Worm (Caenorhabditis elegans) whole organism, L4 larva: Measurements from ENCODE around the gene F43C1.7.

Experiments used
- F10B5.3 ChIP-seq: sonication (generic microtip); optimal IDR thresholded peaks from 2 replicates; lab custom pipeline; 2016; ENCODE audit warnings: mild to moderate bottlenecking, missing genetic modification characterization, missing compliant biosample characterization
- F37D6.2 ChIP-seq: sonication (generic microtip); optimal IDR thresholded peaks from 2 replicates; lab custom pipeline; 2016; ENCODE audit warnings: mild to moderate bottlenecking, missing genetic modification characterization, missing compliant biosample characterization
- R02D3.7 ChIP-seq: fragments of 150-350 bp; sonication (generic microtip); optimal IDR thresholded peaks from 3 replicates; lab custom pipeline; 2014; ENCODE audit warnings: missing biosample characterization, missing genetic modification characterization
- Y105C5A.15 ChIP-seq: fragments of 200-800 bp; sonication (Bioruptor generic); IDR thresholded peaks from 2 replicates; pipeline ENCODE4 v1.3.6; 2022; ENCODE audit warnings: missing genetic modification characterization, missing compliant biosample characterization
- ZK337.2 ChIP-seq: fragments of 200-800 bp; sonication (Bioruptor generic); IDR thresholded peaks from 2 replicates; pipeline ENCODE4 v1.3.6; 2022; ENCODE audit warnings: missing genetic modification reagents, missing genetic modification characterization, missing compliant biosample characterization
- ZK546.5 ChIP-seq, 2 experiments: sonication (generic microtip); optimal IDR thresholded peaks; 2 replicates each; lab custom pipeline; 2017; ENCODE audit warnings: missing biosample characterization in 2 of 2, missing genetic modification characterization in 2 of 2
- aha-1 ChIP-seq: fragments of 150-350 bp; peaks from one replicate; lab custom pipeline; 2014; ENCODE audit warnings: missing biosample characterization, missing genetic modification characterization
- ama-1 ChIP-seq: fragments of 150-350 bp; optimal IDR thresholded peaks from 2 replicates; lab custom pipeline; 2014; ENCODE audit warnings: inconsistent platforms, mixed read lengths
- arid-1 ChIP-seq: fragments of 200-800 bp; sonication (Bioruptor generic); conservative IDR thresholded peaks from 2 replicates; pipeline ENCODE4 v1.3.6; 2022; ENCODE audit warnings: missing genetic modification reagents, missing genetic modification characterization, missing compliant biosample characterization
- ceh-32 ChIP-seq: sonication (generic microtip); optimal IDR thresholded peaks from 2 replicates; lab custom pipeline; 2016; ENCODE audit warnings: mild to moderate bottlenecking, missing genetic modification characterization, missing compliant biosample characterization; ENCODE audit not compliant: poor library complexity
- ceh-44 ChIP-seq: fragments of 200-800 bp; sonication (Bioruptor generic); IDR thresholded peaks from 2 replicates; pipeline ENCODE4 v1.3.6; 2022; ENCODE audit warnings: missing genetic modification reagents, missing genetic modification characterization, missing compliant biosample characterization
- cey-2 ChIP-seq: sonication (generic microtip); optimal IDR thresholded peaks from 3 replicates; lab custom pipeline; 2017; ENCODE audit warnings: missing genetic modification characterization, mild to moderate bottlenecking, missing compliant biosample characterization, antibody characterized with exemption, borderline replicate concordance; ENCODE audit not compliant: insufficient read depth
- daf-12 ChIP-seq: fragments of 150-350 bp; optimal IDR thresholded peaks from 2 replicates; lab custom pipeline; 2014; ENCODE audit warnings: missing biosample characterization, missing genetic modification reagents, missing genetic modification characterization
- daf-16 ChIP-seq, 3 experiments: sonication (generic microtip); optimal IDR thresholded peaks; 2 replicates each; lab custom pipeline; 2016 to 2017; ENCODE audit warnings: missing genetic modification characterization in 3 of 3, missing genetic modification reagents in 3 of 3, mild to moderate bottlenecking in 2 of 3, missing compliant biosample characterization in 2 of 3, missing biosample characterization in 1 of 3, moderate library complexity in 1 of 3
- daf-8 ChIP-seq: fragments of 200-800 bp; sonication (Bioruptor generic); IDR thresholded peaks from 2 replicates; pipeline ENCODE4 v1.3.6; 2022; ENCODE audit warnings: missing genetic modification characterization, missing compliant biosample characterization
- dmd-6 ChIP-seq: fragments of 200-800 bp; sonication (Bioruptor generic); IDR thresholded peaks from 2 replicates; pipeline ENCODE4 v1.3.6; 2022; ENCODE audit warnings: missing genetic modification reagents, missing genetic modification characterization, missing compliant biosample characterization
- dpl-1 ChIP-seq: fragments of 150-350 bp; optimal IDR thresholded peaks from 2 replicates; lab custom pipeline; 2014; ENCODE audit warnings: missing biosample characterization, missing genetic modification reagents, missing genetic modification characterization
- dve-1 ChIP-seq: sonication (generic microtip); optimal IDR thresholded peaks from 2 replicates; lab custom pipeline; 2017; ENCODE audit warnings: antibody characterized with exemption, mild to moderate bottlenecking, missing genetic modification characterization, missing compliant biosample characterization; ENCODE audit not compliant: insufficient read depth
- egl-27 ChIP-seq: sonication (generic microtip); optimal IDR thresholded peaks from 3 replicates; lab custom pipeline; 2017; ENCODE audit warnings: missing biosample characterization, missing genetic modification reagents, missing genetic modification characterization
- hlh-11 ChIP-seq: fragments of 200-800 bp; sonication (Bioruptor generic); optimal IDR thresholded peaks from 2 replicates; lab custom pipeline; 2018; ENCODE audit warnings: mild to moderate bottlenecking, missing genetic modification characterization, missing compliant biosample characterization
- hmg-1.1 ChIP-seq: fragments of 200-800 bp; sonication (Bioruptor generic); IDR thresholded peaks from 2 replicates; pipeline ENCODE4 v1.3.6; 2022; ENCODE audit warnings: missing genetic modification reagents, missing genetic modification characterization, missing compliant biosample characterization
- jun-1 ChIP-seq: fragments of 150-350 bp; optimal IDR thresholded peaks from 2 replicates; lab custom pipeline; 2014; ENCODE audit warnings: missing biosample characterization, missing genetic modification reagents, missing genetic modification characterization
- lin-1 ChIP-seq: fragments of 200-800 bp; sonication (Bioruptor generic); IDR thresholded peaks from 2 replicates; pipeline ENCODE4 v1.3.6; 2022; ENCODE audit warnings: missing genetic modification reagents, missing genetic modification characterization, missing compliant biosample characterization
- lin-15B ChIP-seq: fragments of 150-350 bp; sonication (generic microtip); optimal IDR thresholded peaks from 3 replicates; lab custom pipeline; 2014; ENCODE audit warnings: missing biosample characterization, missing genetic modification characterization
- lin-38 ChIP-seq: fragments of 200-800 bp; sonication (Bioruptor generic); IDR thresholded peaks from 2 replicates; pipeline ENCODE4 v1.3.6; 2022; ENCODE audit warnings: missing genetic modification reagents, missing genetic modification characterization, missing compliant biosample characterization
- mdl-1 ChIP-seq, 2 experiments: fragments of 150-350 bp in 1 of 2; sonication (generic microtip) in 1 of 2; optimal IDR thresholded peaks; 2 replicates each; lab custom pipeline; 2014 to 2017; ENCODE audit warnings: missing biosample characterization in 2 of 2, missing genetic modification characterization in 2 of 2
- nhr-10 ChIP-seq: fragments of 150-350 bp; optimal IDR thresholded peaks from 2 replicates; lab custom pipeline; 2014; ENCODE audit warnings: missing biosample characterization, missing genetic modification characterization
- nhr-28 ChIP-seq: fragments of 150-350 bp; optimal IDR thresholded peaks from 2 replicates; lab custom pipeline; 2014; ENCODE audit warnings: missing biosample characterization, missing genetic modification characterization
- nhr-41 ChIP-seq: fragments of 200-800 bp; sonication (Bioruptor generic); IDR thresholded peaks from 2 replicates; pipeline ENCODE4 v1.3.6; 2022; ENCODE audit warnings: missing genetic modification reagents, missing genetic modification characterization, missing compliant biosample characterization
- nhr-42 ChIP-seq: fragments of 200-800 bp; sonication (Bioruptor generic); IDR thresholded peaks from 2 replicates; pipeline ENCODE4 v1.3.6; 2022; ENCODE audit warnings: missing genetic modification characterization, missing compliant biosample characterization
- nhr-6 ChIP-seq: fragments of 150-350 bp; optimal IDR thresholded peaks from 2 replicates; lab custom pipeline; 2014; ENCODE audit warnings: missing biosample characterization, missing genetic modification characterization
- nhr-76 ChIP-seq: fragments of 150-350 bp; optimal IDR thresholded peaks from 2 replicates; lab custom pipeline; 2014; ENCODE audit warnings: missing biosample characterization, missing genetic modification characterization
- nhr-77 ChIP-seq: fragments of 150-350 bp; optimal IDR thresholded peaks from 2 replicates; lab custom pipeline; 2014; ENCODE audit warnings: missing biosample characterization, missing genetic modification characterization
- pha-4 ChIP-seq, 2 experiments: fragments of 150-350 bp in 1 of 2; fragments of 200-800 bp in 1 of 2; sonication (Bioruptor generic) in 1 of 2; IDR thresholded peaks in 1 of 2; optimal IDR thresholded peaks in 1 of 2; 2 replicates each; pipeline versions ENCODE4 v1.3.6 to Lab custom; 2014 to 2022; ENCODE audit warnings: missing genetic modification characterization in 2 of 2, missing genetic modification reagents in 2 of 2, missing biosample characterization in 1 of 2, missing compliant biosample characterization in 1 of 2
- php-3 ChIP-seq: fragments of 200-800 bp; sonication (Bioruptor generic); IDR thresholded peaks from 2 replicates; pipeline ENCODE4 v1.3.6; 2022; ENCODE audit warnings: missing genetic modification reagents, missing genetic modification characterization, missing compliant biosample characterization
- rbr-2 ChIP-seq: sonication (generic microtip); optimal IDR thresholded peaks from 2 replicates; lab custom pipeline; 2016; ENCODE audit warnings: missing genotype, missing genetic modification characterization, missing compliant biosample characterization
- saeg-2 ChIP-seq: fragments of 200-800 bp; sonication (Bioruptor generic); IDR thresholded peaks from 2 replicates; pipeline ENCODE4 v1.3.6; 2022; ENCODE audit warnings: missing genetic modification reagents, missing genetic modification characterization, missing compliant biosample characterization
- sdz-12 ChIP-seq: fragments of 200-800 bp; sonication (Bioruptor generic); optimal IDR thresholded peaks from 2 replicates; lab custom pipeline; 2018; ENCODE audit warnings: mild to moderate bottlenecking, missing genetic modification characterization, missing compliant biosample characterization
- set-16 ChIP-seq: fragments of 200-800 bp; sonication (Bioruptor generic); IDR thresholded peaks from 2 replicates; pipeline ENCODE4 v1.3.6; 2022; ENCODE audit warnings: missing genetic modification reagents, missing genetic modification characterization, missing compliant biosample characterization
- snpc-1.2 ChIP-seq: fragments of 200-800 bp; sonication (Bioruptor generic); IDR thresholded peaks from 2 replicates; pipeline ENCODE4 v1.3.6; 2022; ENCODE audit warnings: missing genetic modification reagents, missing genetic modification characterization, missing compliant biosample characterization
- spr-1 ChIP-seq: sonication (generic microtip); optimal IDR thresholded peaks from 2 replicates; lab custom pipeline; 2016; ENCODE audit warnings: mild to moderate bottlenecking, missing genetic modification characterization, missing compliant biosample characterization
- unc-130 ChIP-seq: sonication (generic microtip); optimal IDR thresholded peaks from 2 replicates; lab custom pipeline; 2016; ENCODE audit warnings: missing genetic modification reagents, missing genetic modification characterization, missing compliant biosample characterization
- zfp-2 ChIP-seq: sonication (generic microtip); optimal IDR thresholded peaks from 2 replicates; lab custom pipeline; 2016; ENCODE audit warnings: mild to moderate bottlenecking, missing genetic modification characterization, missing compliant biosample characterization

The F43C1.7 gene

DNA sequence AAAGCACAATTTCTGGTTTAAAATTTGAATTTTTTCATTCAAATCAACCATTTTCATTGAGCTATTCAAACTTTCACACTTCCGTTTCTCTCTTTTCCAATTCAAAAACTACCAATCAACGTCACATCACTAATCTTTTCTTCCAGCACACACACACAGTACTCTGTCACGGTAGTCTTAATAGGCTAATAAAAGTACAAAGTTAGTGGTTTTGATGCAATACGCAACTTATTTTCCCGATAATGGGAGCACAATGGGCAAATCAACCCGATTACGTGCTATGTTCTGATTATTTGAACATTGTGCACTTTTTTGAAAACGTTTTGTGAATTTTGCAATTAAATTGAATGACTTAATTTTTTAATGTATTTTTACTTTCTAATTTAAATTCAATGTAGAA is 15.0 kb downstream of the F43C1.7 start (continued):
- TF ChIP-seq nhr-42 (GFP tag; lab: Robert Waterston, UW), result no peak
- TF ChIP-seq F37D6.2 (tag; lab: Kevin White, UChicago), result no peak
- no peak for TF ChIP-seq ceh-32 (tag; lab: Kevin White, UChicago)
- no peak for TF ChIP-seq daf-12 (tag; lab: Kevin White, UChicago)
- TF ChIP-seq hlh-11, result peak; percentile 51
- TF ChIP-seq nhr-41 (GFP tag; lab: Robert Waterston, UW), result no peak
- TF ChIP-seq saeg-2 (GFP tag; lab: Robert Waterston, UW), result no peak
- no peak for TF ChIP-seq Y105C5A.15
- no peak for TF ChIP-seq F10B5.3 (tag; lab: Kevin White, UChicago)
- TF ChIP-seq lin-38 (GFP tag; lab: Robert Waterston, UW), result no peak
- TF ChIP-seq R02D3.7 (tag; lab: Kevin White, UChicago), result no peak
- peak; percentile 31; the same call in 1 of the 2 replicates for TF ChIP-seq php-3
- TF ChIP-seq egl-27 (tag; lab: Kevin White, UChicago), result no peak
- no peak for TF ChIP-seq ZK546.5 (tag; optimal IDR thresholded peaks at IDR 0.05; lab: Kevin White, UChicago)
- TF ChIP-seq arid-1 (GFP tag; lab: Robert Waterston, UW), result no peak
- no peak for TF ChIP-seq nhr-6 (tag; lab: Kevin White, UChicago)
- peak; percentile 72; the same call in 1 of the 2 replicates for TF ChIP-seq dmd-6 (GFP tag; lab: Robert Waterston, UW)
- TF ChIP-seq rbr-2, result no peak
- no peak for TF ChIP-seq nhr-10 (tag; lab: Kevin White, UChicago)
- no peak for TF ChIP-seq snpc-1.2 (GFP tag; lab: Robert Waterston, UW)
- TF ChIP-seq jun-1 (tag; lab: Kevin White, UChicago), result no peak
- no peak for TF ChIP-seq lin-1
- TF ChIP-seq dve-1 (tag; lab: Kevin White, UChicago), result peak; percentile 37
- TF ChIP-seq cey-2 (tag; lab: Kevin White, UChicago), result no peak
- TF ChIP-seq ZK337.2, result no peak
- no peak for TF ChIP-seq set-16 (GFP tag; lab: Robert Waterston, UW)
- no peak for TF ChIP-seq pha-4 (GFP tag; IDR thresholded peaks at IDR 0.05; lab: Robert Waterston, UW)
- no peak for TF ChIP-seq pha-4 (tag; optimal IDR thresholded peaks at IDR 0.05; lab: Kevin White, UChicago)
- TF ChIP-seq nhr-28, result peak; percentile 75
- TF ChIP-seq nhr-76 (tag; lab: Kevin White, UChicago), result no peak
- no peak for TF ChIP-seq ama-1

DNA sequence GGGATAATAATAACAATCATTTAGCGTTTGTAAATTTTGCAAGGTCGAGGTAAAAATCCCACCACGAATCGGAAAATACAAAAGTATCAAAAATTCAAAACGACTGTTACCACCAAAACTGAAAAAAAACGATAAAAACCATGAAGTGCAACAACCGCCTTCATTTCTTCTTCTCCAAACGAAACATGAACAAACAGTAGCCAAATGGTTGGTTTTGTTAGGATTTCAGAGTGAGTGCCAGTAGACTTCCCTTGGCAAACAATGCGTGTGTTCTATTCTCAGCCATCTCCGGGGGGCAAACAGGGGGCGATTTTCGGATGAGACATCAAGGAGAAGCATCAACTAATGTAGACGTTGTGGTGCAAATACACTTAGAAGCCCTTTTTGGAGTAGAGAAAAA is 17.7 kb downstream of the F43C1.7 start:
- TF ChIP-seq lin-15B (no peak), aha-1 (no peak), ceh-44 (GFP tag; lab: Robert Waterston, UW) (no peak), sdz-12 (GFP tag; lab: Kevin White, UChicago) (no peak), mdl-1 (tag; optimal IDR thresholded peaks at IDR 0.05; lab: Kevin White, UChicago) (no peak), zfp-2 (tag; lab: Kevin White, UChicago) (no peak), dpl-1 (GFP tag; lab: Kevin White, UChicago) (no peak), unc-130 (GFP tag; lab: Kevin White, UChicago) (no peak), hmg-1.1 (no peak), nhr-10 (tag; lab: Kevin White, UChicago) (no peak), daf-16 (GFP tag; optimal IDR thresholded peaks at IDR 0.05; lab: Kevin White, UChicago) (no peak), daf-16 (tag; optimal IDR thresholded peaks at IDR 0.05; lab: Kevin White, UChicago) (no peak), rbr-2 (no peak), spr-1 (tag; lab: Kevin White, UChicago) (no peak), nhr-77 (tag; lab: Kevin White, UChicago) (no peak), daf-8 (GFP tag; lab: Robert Waterston, UW) (no peak)
